Fruit fly (Drosophila melanogaster): ENCODE data around the gene CG7772.
"Not testable (repeated sequence)": the region's sequence is repeated elsewhere in the genome, so short reads cannot be mapped to it uniquely, and the experiment has no call there.

The CG7772 gene

DNA sequence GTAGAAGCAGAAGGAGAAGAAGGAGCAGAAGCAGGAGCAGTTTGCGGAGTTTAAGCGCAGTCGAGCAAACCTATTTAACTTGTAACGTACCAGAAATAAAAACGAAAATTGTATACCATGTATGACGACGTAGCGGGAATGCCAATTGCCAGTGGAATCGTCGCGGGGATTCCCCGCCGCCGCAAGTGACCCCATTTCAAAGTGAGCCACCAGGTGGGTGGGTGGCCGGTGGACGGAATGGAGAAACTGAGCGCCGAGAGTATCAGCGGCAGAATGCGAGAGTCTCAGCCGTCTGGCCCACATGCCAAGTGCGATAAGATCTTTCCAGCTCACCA, 3.5 kb upstream of the CG7772 start:
- TF ChIP-seq crol (GFP tag; IDR thresholded peaks at IDR 0.05), result 0 out of 2 replicates have a peak, but pooled peaks have one; percentile 22
- no peak for TF ChIP-seq CG13624 (GFP tag; optimal IDR thresholded peaks at IDR 0.05)
- no peak for TF ChIP-seq TFAM (GFP tag; optimal IDR thresholded peaks at IDR 0.05)
- TF ChIP-seq sens (GFP tag), result no peak
- TF ChIP-seq repo (GFP tag; optimal IDR thresholded peaks at IDR 0.05), result no peak
- TF ChIP-seq CG12769 (tag; optimal IDR thresholded peaks at IDR 0.05), result peak; percentile 71
- no peak for TF ChIP-seq CG10654 (GFP tag; optimal IDR thresholded peaks at IDR 0.05)
- TF ChIP-seq CG2712 (tag; optimal IDR thresholded peaks at IDR 0.05), result no peak
- no peak for TF ChIP-seq Vsx1 (GFP tag; optimal IDR thresholded peaks at IDR 0.05)
- no peak for TF ChIP-seq CG15479 (GFP tag; optimal IDR thresholded peaks at IDR 0.05)
- no peak for TF ChIP-seq tin (GFP tag; optimal IDR thresholded peaks at IDR 0.05)
- peak; percentile 73 for TF ChIP-seq grn (GFP tag; optimal IDR thresholded peaks at IDR 0.05)
- TF ChIP-seq Hsf (GFP tag; optimal IDR thresholded peaks at IDR 0.05), result no peak
- TF ChIP-seq CG10321 (GFP tag; IDR thresholded peaks at IDR 0.05), result 0 out of 2 replicates have a peak, but pooled peaks have one; percentile 12

DNA sequence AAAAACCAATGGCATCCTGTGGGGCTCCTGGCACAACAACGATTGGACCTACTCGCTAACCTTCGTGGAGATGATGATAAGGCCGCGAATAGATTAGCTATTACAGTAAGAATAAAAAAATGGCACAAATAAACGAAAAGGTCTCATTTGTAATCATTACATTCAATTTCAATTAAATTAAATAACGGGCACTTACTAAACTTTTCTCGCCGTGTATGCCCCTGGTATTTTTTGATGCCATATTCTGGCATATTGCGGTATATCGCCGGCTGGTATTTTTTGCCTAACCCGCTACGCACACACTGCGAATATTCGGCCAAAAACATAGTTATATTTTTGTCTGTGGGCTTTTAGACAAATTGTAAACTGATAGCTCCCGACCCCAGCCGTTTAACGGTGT, 7.7 kb downstream of the CG7772 start, which contains the start of gene Gss2:
Gene Gss2 (plus strand): TSS at position 301 of the 400 bp plus-strand sequence.
- TF ChIP-seq CG17912 (GFP tag; optimal IDR thresholded peaks at IDR 0.05); CG16813 (GFP tag; IDR thresholded peaks at IDR 0.05; ENCODE audit: partially characterized antibody); az2 (GFP tag; optimal IDR thresholded peaks at IDR 0.05): not testable (repeated sequence)

DNA sequence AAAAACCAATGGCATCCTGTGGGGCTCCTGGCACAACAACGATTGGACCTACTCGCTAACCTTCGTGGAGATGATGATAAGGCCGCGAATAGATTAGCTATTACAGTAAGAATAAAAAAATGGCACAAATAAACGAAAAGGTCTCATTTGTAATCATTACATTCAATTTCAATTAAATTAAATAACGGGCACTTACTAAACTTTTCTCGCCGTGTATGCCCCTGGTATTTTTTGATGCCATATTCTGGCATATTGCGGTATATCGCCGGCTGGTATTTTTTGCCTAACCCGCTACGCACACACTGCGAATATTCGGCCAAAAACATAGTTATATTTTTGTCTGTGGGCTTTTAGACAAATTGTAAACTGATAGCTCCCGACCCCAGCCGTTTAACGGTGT, 17.8 kb downstream of the CG7772 start, which contains the start of gene Gss1:
Gene Gss1 (plus strand): TSS at position 301 of the 400 bp plus-strand sequence.
- TF ChIP-seq grn (GFP tag; optimal IDR thresholded peaks at IDR 0.05); CG43689 (GFP tag; IDR thresholded peaks at IDR 0.05); CG32532 (GFP tag; IDR thresholded peaks at IDR 0.05): not testable (repeated sequence)

DNA sequence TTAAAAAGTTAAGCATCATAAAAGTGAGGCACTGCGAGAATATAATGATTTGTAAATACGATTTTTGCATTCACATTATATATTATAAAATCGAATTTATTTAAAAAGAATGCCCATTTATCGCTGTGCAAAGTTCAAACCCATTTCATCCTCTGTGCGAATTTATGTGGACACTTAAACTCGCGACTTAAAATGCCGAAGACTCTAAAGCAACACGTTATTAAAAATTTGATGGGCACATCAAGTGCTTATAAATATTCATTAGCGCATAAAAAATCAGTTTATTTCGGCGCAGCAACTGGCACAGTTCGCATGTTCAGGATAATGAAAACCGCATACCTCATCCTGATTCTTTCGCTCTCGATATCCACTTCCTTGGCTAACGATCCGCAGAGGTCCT, 19.2 kb downstream of the CG7772 start, which contains the start of gene CG6788:
Gene CG6788 (plus strand): TSS at position 301 of the 400 bp plus-strand sequence.
- TF ChIP-seq CG10959 (GFP tag; IDR thresholded peaks at IDR 0.05) (no peak), CG9727 (GFP tag; optimal IDR thresholded peaks at IDR 0.05) (no peak), sug (tag; optimal IDR thresholded peaks at IDR 0.05) (no peak), Sry-δ (GFP tag; optimal IDR thresholded peaks at IDR 0.05) (no peak), kah (GFP tag; optimal IDR thresholded peaks at IDR 0.05) (no peak), HLHmδ (GFP tag; optimal IDR thresholded peaks at IDR 0.05) (no peak), CG10267 (tag; optimal IDR thresholded peaks at IDR 0.05) (no peak), CG2202 (tag; optimal IDR thresholded peaks at IDR 0.05) (no peak), dpn (GFP tag; optimal IDR thresholded peaks at IDR 0.05) (no peak), CG10462 (GFP tag; optimal IDR thresholded peaks at IDR 0.05) (no peak), unpg (GFP tag; optimal IDR thresholded peaks at IDR 0.05) (no peak), CG8359 (GFP tag; optimal IDR thresholded peaks at IDR 0.05; ENCODE audit: borderline replicate concordance) (no peak), CG6813 (GFP tag; optimal IDR thresholded peaks at IDR 0.05) (no peak), gcm2 (GFP tag; optimal IDR thresholded peaks at IDR 0.05) (no peak), chn (GFP tag; optimal IDR thresholded peaks at IDR 0.05) (no peak), tll (GFP tag; optimal IDR thresholded peaks at IDR 0.05) (no peak), phol (tag; optimal IDR thresholded peaks at IDR 0.05) (no peak), Ravus (GFP tag; IDR thresholded peaks at IDR 0.05) (no peak), Ets65A (GFP tag) (no peak), sqz (GFP tag; optimal IDR thresholded peaks at IDR 0.05) (no peak)

All from whole organism, embryonic.